Worm (Caenorhabditis elegans) whole organism, mixed stage, embryonic: ENCODE measurements around the gene Y69H2.17.
A peak's percentile ranks its signal among the peaks of the same experiment; 100 is the strongest.

ENCODE experiments used
- M03D4.4 ChIP-seq: sonication (generic microtip); optimal IDR thresholded peaks from 2 replicates; lab custom pipeline; 2017; ENCODE audit warnings: mild to moderate bottlenecking, missing genetic modification characterization, missing compliant biosample characterization
- bed-3 ChIP-seq: fragments of 200-800 bp; sonication (Bioruptor generic); optimal IDR thresholded peaks from 3 replicates; lab custom pipeline; 2018; ENCODE audit warnings: mild to moderate bottlenecking, missing genetic modification characterization, moderate library complexity, missing compliant biosample characterization
- blmp-1 ChIP-seq: fragments of 150-350 bp; optimal IDR thresholded peaks from 2 replicates; lab custom pipeline; 2014; ENCODE audit warnings: missing biosample characterization, missing genetic modification characterization
- ceh-43 ChIP-seq: fragments of 200-800 bp; sonication (Bioruptor generic); optimal IDR thresholded peaks from 2 replicates; lab custom pipeline; 2018; ENCODE audit warnings: mild to moderate bottlenecking, missing genetic modification characterization, moderate library complexity, missing compliant biosample characterization
- ceh-83 ChIP-seq: fragments of 200-800 bp; sonication (Bioruptor generic); optimal IDR thresholded peaks from 2 replicates; lab custom pipeline; 2018; ENCODE audit warnings: mild to moderate bottlenecking, missing genetic modification characterization, missing compliant biosample characterization
- ces-1 ChIP-seq: fragments of 150-350 bp; optimal IDR thresholded peaks from 2 replicates; lab custom pipeline; 2014; ENCODE audit warnings: missing biosample characterization, missing genetic modification reagents, missing genetic modification characterization
- cnd-1 ChIP-seq: fragments of 200-800 bp; sonication (Bioruptor generic); optimal IDR thresholded peaks from 2 replicates; lab custom pipeline; 2018; ENCODE audit warnings: mild to moderate bottlenecking, missing genetic modification characterization, missing compliant biosample characterization
- drap-1 ChIP-seq: fragments of 200-800 bp; sonication (Bioruptor generic); optimal IDR thresholded peaks from 3 replicates; lab custom pipeline; 2018; ENCODE audit warnings: mild to moderate bottlenecking, missing genetic modification characterization, missing compliant biosample characterization
- elt-1 ChIP-seq: sonication (generic microtip); optimal IDR thresholded peaks from 2 replicates; lab custom pipeline; 2017; ENCODE audit warnings: missing genetic modification characterization, mild to moderate bottlenecking, missing compliant biosample characterization, antibody characterized with exemption, moderate library complexity, borderline replicate concordance; ENCODE audit not compliant: insufficient read depth
- elt-3 ChIP-seq: fragments of 150-350 bp; optimal IDR thresholded peaks from 2 replicates; lab custom pipeline; 2014; ENCODE audit warnings: missing biosample characterization, missing genetic modification characterization
- flh-1 ChIP-seq: fragments of 200-800 bp; sonication (Bioruptor generic); optimal IDR thresholded peaks from 2 replicates; lab custom pipeline; 2018; ENCODE audit warnings: mild to moderate bottlenecking, missing genetic modification characterization, moderate library complexity, missing compliant biosample characterization
- ham-2 ChIP-seq: fragments of 200-800 bp; sonication (Bioruptor generic); optimal IDR thresholded peaks from 2 replicates; lab custom pipeline; 2018; ENCODE audit warnings: mild to moderate bottlenecking, missing genetic modification characterization, missing compliant biosample characterization
- hlh-1 ChIP-seq: fragments of 150-350 bp; optimal IDR thresholded peaks from 2 replicates; lab custom pipeline; 2014; ENCODE audit warnings: missing biosample characterization, missing genetic modification reagents, missing genetic modification characterization
- lin-13 ChIP-seq: fragments of 150-350 bp; optimal IDR thresholded peaks from 2 replicates; lab custom pipeline; 2014; ENCODE audit warnings: missing biosample characterization, missing genetic modification characterization
- lin-32 ChIP-seq: fragments of 200-800 bp; sonication (Bioruptor generic); optimal IDR thresholded peaks from 2 replicates; lab custom pipeline; 2018; ENCODE audit warnings: mild to moderate bottlenecking, missing genetic modification characterization, missing compliant biosample characterization
- lsy-2 ChIP-seq: fragments of 150-350 bp; optimal IDR thresholded peaks from 2 replicates; lab custom pipeline; 2014; ENCODE audit warnings: missing biosample characterization, missing genetic modification characterization
- mab-5 ChIP-seq: fragments of 150-350 bp; optimal IDR thresholded peaks from 2 replicates; lab custom pipeline; 2014; ENCODE audit warnings: missing biosample characterization, missing genetic modification characterization
- mep-1 ChIP-seq: fragments of 150-350 bp; optimal IDR thresholded peaks from 2 replicates; lab custom pipeline; 2017; ENCODE audit warnings: missing biosample characterization, missing genetic modification reagents, missing genetic modification characterization, inconsistent platforms
- mls-2 ChIP-seq: sonication (generic microtip); optimal IDR thresholded peaks from 2 replicates; lab custom pipeline; 2016; ENCODE audit warnings: mild to moderate bottlenecking, missing genetic modification characterization, moderate library complexity, missing compliant biosample characterization
- nhr-12 ChIP-seq: fragments of 150-350 bp; optimal IDR thresholded peaks from 2 replicates; lab custom pipeline; 2014; ENCODE audit warnings: missing biosample characterization, missing genetic modification characterization
- nhr-2 ChIP-seq: fragments of 150-350 bp; optimal IDR thresholded peaks from 2 replicates; lab custom pipeline; 2014; ENCODE audit warnings: missing biosample characterization, missing genetic modification characterization
- nhr-237 ChIP-seq: fragments of 150-350 bp; optimal IDR thresholded peaks from 2 replicates; lab custom pipeline; 2014; ENCODE audit warnings: missing biosample characterization, missing genetic modification characterization
- nhr-28 ChIP-seq: fragments of 150-350 bp; optimal IDR thresholded peaks from 2 replicates; lab custom pipeline; 2014; ENCODE audit warnings: missing biosample characterization, missing genetic modification characterization
- nhr-76 ChIP-seq: sonication (generic microtip); optimal IDR thresholded peaks from 2 replicates; lab custom pipeline; 2017; ENCODE audit warnings: missing biosample characterization, missing genetic modification characterization
- sem-2 ChIP-seq: fragments of 200-800 bp; sonication (Bioruptor generic); optimal IDR thresholded peaks from 2 replicates; lab custom pipeline; 2018; ENCODE audit warnings: mild to moderate bottlenecking, missing genetic modification characterization, missing compliant biosample characterization
- snpc-4 ChIP-seq: fragments of 150-350 bp; optimal IDR thresholded peaks from 2 replicates; lab custom pipeline; 2014; ENCODE audit warnings: missing biosample characterization, missing genetic modification characterization
- sptf-1 ChIP-seq: sonication (generic microtip); optimal IDR thresholded peaks from 2 replicates; lab custom pipeline; 2017; ENCODE audit warnings: mild to moderate bottlenecking, missing genetic modification characterization, moderate library complexity, missing compliant biosample characterization
- tbx-8 ChIP-seq: fragments of 200-800 bp; sonication (Bioruptor generic); optimal IDR thresholded peaks from 2 replicates; lab custom pipeline; 2018; ENCODE audit warnings: mild to moderate bottlenecking, missing genetic modification characterization, moderate library complexity, missing compliant biosample characterization
- unc-120 ChIP-seq: sonication (generic microtip); optimal IDR thresholded peaks from 2 replicates; lab custom pipeline; 2017; ENCODE audit warnings: missing genetic modification characterization, missing compliant biosample characterization; ENCODE audit not compliant: poor library complexity, severe bottlenecking
- unc-39 ChIP-seq: fragments of 150-350 bp; optimal IDR thresholded peaks from 2 replicates; lab custom pipeline; 2014; ENCODE audit warnings: missing biosample characterization, missing genetic modification characterization
- unc-62 ChIP-seq: fragments of 150-350 bp; optimal IDR thresholded peaks from 2 replicates; lab custom pipeline; 2014; ENCODE audit warnings: missing biosample characterization, missing genetic modification reagents, missing genetic modification characterization
- zip-8 ChIP-seq: fragments of 150-350 bp; optimal IDR thresholded peaks from 2 replicates; lab custom pipeline; 2014; ENCODE audit warnings: missing biosample characterization, missing genetic modification characterization

The Y69H2.17 gene

DNA sequence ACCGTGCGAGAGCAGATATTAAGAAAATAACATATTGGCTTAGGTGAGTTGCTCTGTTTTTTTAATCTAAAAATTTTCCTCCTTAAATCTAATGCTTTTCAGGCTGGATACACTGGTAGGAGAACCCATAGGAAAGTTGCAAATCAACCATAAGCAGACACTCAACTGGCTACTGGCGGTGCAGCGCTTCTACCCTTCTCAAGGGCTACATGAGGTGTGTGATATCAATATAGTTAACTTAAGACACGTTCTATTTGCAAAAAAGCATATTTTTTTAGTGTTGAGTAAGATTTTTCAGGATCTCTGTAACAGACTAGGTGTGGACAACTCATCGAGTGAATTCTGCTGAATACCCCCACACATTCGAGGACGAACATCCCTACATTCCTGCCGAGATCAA is 23.3 kb downstream of the Y69H2.17 start:
- TF ChIP-seq zip-8 (tag; lab: Kevin White, UChicago) (no peak), elt-1 (tag; lab: Kevin White, UChicago) (no peak), ceh-43 (no peak)

ce11 chrV:18709203-18709860 is 24.6 kb downstream of the Y69H2.17 start, which contains the start of gene Y17D7C.6:
TSS of gene Y17D7C.6 (plus strand) at chrV:18709810.
- no peak for TF ChIP-seq nhr-12
- TF ChIP-seq zip-8 (tag; lab: Kevin White, UChicago): no peak
- no peak for TF ChIP-seq drap-1
- no peak for TF ChIP-seq ceh-83
- TF ChIP-seq mab-5 (tag; lab: Kevin White, UChicago): no peak
- no peak for TF ChIP-seq snpc-4 (tag; lab: Kevin White, UChicago)
- TF ChIP-seq tbx-8 (GFP tag; lab: Kevin White, UChicago): no peak
- TF ChIP-seq nhr-237 (tag; lab: Kevin White, UChicago): no peak
- no peak for TF ChIP-seq nhr-28 (tag; lab: Kevin White, UChicago)
- no peak for TF ChIP-seq elt-3 (tag; lab: Kevin White, UChicago)
- no peak for TF ChIP-seq bed-3 (GFP tag; lab: Kevin White, UChicago)
- TF ChIP-seq unc-62: no peak
- no peak for TF ChIP-seq ham-2 (GFP tag; lab: Kevin White, UChicago)
- TF ChIP-seq unc-120 (tag; lab: Kevin White, UChicago): no peak
- no peak for TF ChIP-seq sem-2 (GFP tag; lab: Kevin White, UChicago)
- no peak for TF ChIP-seq ces-1 (GFP tag; lab: Kevin White, UChicago)
- no peak for TF ChIP-seq sptf-1
- no peak for TF ChIP-seq nhr-76 (tag; lab: Kevin White, UChicago)

DNA sequence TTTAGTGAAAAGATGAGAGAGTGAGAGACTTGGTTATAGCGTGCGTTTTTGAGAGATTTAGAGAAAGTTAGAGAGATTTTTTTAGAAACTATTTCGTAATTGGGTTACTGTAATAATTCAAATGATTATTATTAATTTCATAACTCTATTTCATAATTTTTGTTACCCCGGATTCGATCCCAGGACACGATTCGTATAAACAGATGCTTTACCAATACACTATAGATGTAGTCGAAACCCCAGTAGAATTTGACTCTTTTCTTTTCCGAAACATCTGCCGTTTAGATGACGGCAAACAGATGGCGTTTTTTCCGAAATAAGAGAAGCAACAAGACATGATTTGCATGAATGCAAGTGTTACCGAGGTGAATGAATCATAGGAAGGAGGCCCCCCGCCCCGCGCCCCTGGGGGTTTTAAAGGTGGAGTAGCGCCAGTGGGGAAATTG is 25.3 kb downstream of the Y69H2.17 start:
- TF ChIP-seq unc-39 (tag; lab: Kevin White, UChicago) (peak; percentile 84), tbx-8 (GFP tag; lab: Kevin White, UChicago) (no peak), ces-1 (GFP tag; lab: Kevin White, UChicago) (peak; percentile 50), bed-3 (GFP tag; lab: Kevin White, UChicago) (no peak), drap-1 (no peak), sem-2 (GFP tag; lab: Kevin White, UChicago) (no peak), nhr-28 (tag; lab: Kevin White, UChicago) (no peak), flh-1 (GFP tag; lab: Kevin White, UChicago) (no peak), lsy-2 (tag; lab: Kevin White, UChicago) (peak; percentile 86), cnd-1 (tag; lab: Kevin White, UChicago) (peak; percentile 69), elt-1 (tag; lab: Kevin White, UChicago) (no peak), lin-32 (GFP tag; lab: Kevin White, UChicago) (peak; percentile 88)

ce11 chrV:18711362-18711761 is 26.6 kb downstream of the Y69H2.17 start:
- TF ChIP-seq lsy-2 (tag; lab: Kevin White, UChicago) (no peak), nhr-2 (tag; lab: Kevin White, UChicago) (no peak), elt-3 (tag; lab: Kevin White, UChicago) (no peak), M03D4.4 (tag; lab: Kevin White, UChicago) (no peak), mab-5 (tag; lab: Kevin White, UChicago) (no peak), drap-1 (no peak), mls-2 (tag; lab: Kevin White, UChicago) (no peak), nhr-12 (no peak), unc-120 (tag; lab: Kevin White, UChicago) (no peak), elt-1 (tag; lab: Kevin White, UChicago) (no peak), unc-62 (no peak), zip-8 (tag; lab: Kevin White, UChicago) (no peak), sem-2 (GFP tag; lab: Kevin White, UChicago) (no peak), lin-13 (no peak), mep-1 (no peak), blmp-1 (tag; lab: Kevin White, UChicago) (no peak), hlh-1 (tag; lab: Kevin White, UChicago) (no peak), ham-2 (GFP tag; lab: Kevin White, UChicago) (no peak), sptf-1 (no peak)
